Fruit fly (Drosophila melanogaster): ENCODE measurements around the gene CG8814.

CG8814 gene

dm6 chr2L:2857862-2858734 is 16.6 kb upstream of the CG8814 start:
- TF ChIP-seq Hr78 (GFP tag; optimal IDR thresholded peaks at IDR 0.05): no peak
- TF ChIP-seq Vsx2 (GFP tag; optimal IDR thresholded peaks at IDR 0.05; ENCODE audit: partially characterized antibody): no peak
- TF ChIP-seq CG32264 (GFP tag; optimal IDR thresholded peaks at IDR 0.05): peak; percentile 23
- peak; percentile 17 for TF ChIP-seq Hnf4 (GFP tag; optimal IDR thresholded peaks at IDR 0.05)
- peak; percentile 39 for TF ChIP-seq h (GFP tag; optimal IDR thresholded peaks at IDR 0.05)
- TF ChIP-seq sv (GFP tag; optimal IDR thresholded peaks at IDR 0.05): no peak
- TF ChIP-seq Sp1 (GFP tag; optimal IDR thresholded peaks at IDR 0.05): peak; percentile 2
- peak; percentile 41 for TF ChIP-seq ey (GFP tag; optimal IDR thresholded peaks at IDR 0.05)
- peak; percentile 33 for TF ChIP-seq br (GFP tag; optimal IDR thresholded peaks at IDR 0.05)
- TF ChIP-seq lola (GFP tag; optimal IDR thresholded peaks at IDR 0.05): no peak
- TF ChIP-seq dsf (GFP tag; optimal IDR thresholded peaks at IDR 0.05; ENCODE audit: borderline replicate concordance): no peak
- TF ChIP-seq CG9705 (GFP tag; optimal IDR thresholded peaks at IDR 0.05): no peak
- no peak for TF ChIP-seq dmrt93B (GFP tag; optimal IDR thresholded peaks at IDR 0.05)
- peak; percentile 22 for TF ChIP-seq rgr (GFP tag; optimal IDR thresholded peaks at IDR 0.05)
- no peak for TF ChIP-seq GATAd (GFP tag; optimal IDR thresholded peaks at IDR 0.05)
- TF ChIP-seq Dif (GFP tag; optimal IDR thresholded peaks at IDR 0.05; ENCODE audit: partially characterized antibody): no peak
- TF ChIP-seq Jra (GFP tag; optimal IDR thresholded peaks at IDR 0.05): peak; percentile 43
- no peak for TF ChIP-seq sage (GFP tag; optimal IDR thresholded peaks at IDR 0.05)
- TF ChIP-seq pan (optimal IDR thresholded peaks at IDR 0.05): no peak
- peak; percentile 47 for TF ChIP-seq woc (GFP tag; optimal IDR thresholded peaks at IDR 0.05)
- TF ChIP-seq Rel (GFP tag; optimal IDR thresholded peaks at IDR 0.05): no peak
- TF ChIP-seq Rel (tag; optimal IDR thresholded peaks at IDR 0.05): peak; percentile 17
- no peak for TF ChIP-seq Mio (GFP tag; optimal IDR thresholded peaks at IDR 0.05)
- peak in 1 of 2 experiments; percentile 2 for TF ChIP-seq dl (GFP tag; optimal IDR thresholded peaks at IDR 0.05; ENCODE audit: insufficient read depth in 1 of 2, partially characterized antibody in 2 of 2)
- TF ChIP-seq brk (GFP tag; optimal IDR thresholded peaks at IDR 0.05): no peak
- TF ChIP-seq foxo (GFP tag; optimal IDR thresholded peaks at IDR 0.05): peak in 1 of 2 experiments; percentile 41
- TF ChIP-seq N (GFP tag; optimal IDR thresholded peaks at IDR 0.05): no peak
- TF ChIP-seq OdsH (GFP tag; optimal IDR thresholded peaks at IDR 0.05): peak; percentile 24
- no peak for TF ChIP-seq Abd-B (GFP tag; optimal IDR thresholded peaks at IDR 0.05)
- no peak for TF ChIP-seq jim (GFP tag; optimal IDR thresholded peaks at IDR 0.05)
- peak; percentile 18 for TF ChIP-seq HLH106 (tag; optimal IDR thresholded peaks at IDR 0.05)
- peak; percentile 32 for TF ChIP-seq Hr83 (GFP tag; optimal IDR thresholded peaks at IDR 0.05; ENCODE audit: poor library complexity, severe bottlenecking)
- no peak for TF ChIP-seq usp (GFP tag; optimal IDR thresholded peaks at IDR 0.05)
- TF ChIP-seq Dfd (GFP tag; optimal IDR thresholded peaks at IDR 0.05): peak; percentile 15
- TF ChIP-seq Myc (optimal IDR thresholded peaks at IDR 0.05): no peak
- TF ChIP-seq fru (GFP tag; optimal IDR thresholded peaks at IDR 0.05): peak; percentile 3
- no peak for TF ChIP-seq psq (GFP tag; optimal IDR thresholded peaks at IDR 0.05)
- TF ChIP-seq tai (GFP tag; optimal IDR thresholded peaks at IDR 0.05): peak; percentile 45
- peak; percentile 51 for TF ChIP-seq CrebA (GFP tag; optimal IDR thresholded peaks at IDR 0.05; ENCODE audit: borderline replicate concordance)

DNA sequence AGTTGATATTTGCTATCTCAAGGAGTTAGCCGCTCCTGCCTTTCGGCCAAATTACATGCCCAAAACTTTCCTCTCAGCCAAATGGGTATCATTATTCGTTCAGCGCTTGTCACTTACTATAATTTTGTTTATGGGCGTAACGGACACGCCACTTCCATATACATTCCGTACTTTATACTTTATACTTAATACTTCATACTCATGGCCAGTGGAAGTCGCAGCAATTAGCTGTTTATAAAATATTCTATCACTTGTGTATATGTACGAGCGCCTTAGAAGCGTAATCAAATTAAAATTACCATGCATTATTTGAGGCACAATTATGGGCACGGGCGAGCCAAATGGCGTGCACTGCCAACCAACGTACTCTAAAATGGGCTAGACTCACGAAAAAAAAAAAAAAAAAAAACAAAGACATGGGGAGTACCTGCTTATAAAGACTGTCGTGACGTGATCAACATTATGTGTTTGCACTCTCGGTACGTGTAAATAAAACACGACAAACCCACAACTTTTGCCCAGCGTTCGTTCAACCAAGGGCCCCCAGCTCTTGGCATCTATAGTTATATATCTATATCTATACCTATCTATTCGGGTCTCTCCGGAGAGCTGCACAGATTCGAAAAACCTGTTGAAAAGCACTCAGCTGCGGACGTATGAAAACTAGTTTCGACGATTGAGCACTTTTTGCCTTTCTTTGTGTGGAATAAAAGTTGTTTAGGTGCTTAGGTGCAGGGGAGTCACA is 13.4 kb upstream of the CG8814 start:
- TF ChIP-seq jim (GFP tag; optimal IDR thresholded peaks at IDR 0.05): no peak
- no peak for TF ChIP-seq N (GFP tag; optimal IDR thresholded peaks at IDR 0.05)
- TF ChIP-seq Mio (GFP tag; optimal IDR thresholded peaks at IDR 0.05): no peak
- TF ChIP-seq Hr83 (GFP tag; optimal IDR thresholded peaks at IDR 0.05; ENCODE audit: poor library complexity, severe bottlenecking): peak; percentile 32
- TF ChIP-seq fru (GFP tag; optimal IDR thresholded peaks at IDR 0.05): no peak
- no peak for TF ChIP-seq GATAd (GFP tag; optimal IDR thresholded peaks at IDR 0.05)
